Fruit fly (Drosophila melanogaster) Kc167 (cell line): ENCODE results near the gene CG34133.

Source experiments
- Myc ChIP-seq: fragments of >200 bp; optimal IDR thresholded peaks from 2 replicates; lab custom pipeline; 2017; ENCODE audit warnings: missing external identifiers
- h ChIP-seq: fragments of >200 bp; optimal IDR thresholded peaks from 3 replicates; lab custom pipeline; 2018; ENCODE audit warnings: missing external identifiers
- psq ChIP-seq: fragments of >200 bp; optimal IDR thresholded peaks from 2 replicates; lab custom pipeline; 2017; ENCODE audit warnings: missing external identifiers

DNA sequence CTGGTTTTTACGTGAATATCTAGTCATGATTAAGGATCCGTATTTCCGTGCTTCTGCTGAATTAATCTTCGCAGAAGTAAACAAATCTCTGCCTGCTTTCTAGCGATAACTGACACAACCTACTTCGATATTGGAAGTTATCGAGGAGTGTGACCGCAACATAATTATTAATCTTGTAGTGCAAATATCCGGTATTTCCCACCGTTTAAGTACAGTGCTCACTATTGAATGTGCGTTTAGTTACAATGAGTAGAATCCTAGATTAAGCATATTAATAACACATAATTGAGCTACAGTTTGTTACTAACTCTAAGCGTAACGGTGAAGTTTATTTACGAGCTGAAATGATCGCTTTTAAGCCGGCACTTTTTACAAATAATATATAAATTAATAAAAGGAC, 9.4 kb upstream of the CG34133 start:
- TF ChIP-seq psq (lab: Kevin White, UChicago) = no peak
- no peak for TF ChIP-seq Myc
- TF ChIP-seq h (lab: Kevin White, UChicago) = no peak
